Worm (Caenorhabditis elegans) whole organism, L3 larva: ENCODE results near the gene R13H4.7.

Source experiments
- R02D3.7 ChIP-seq: fragments of 150-350 bp; optimal IDR thresholded peaks from 2 replicates; lab custom pipeline; 2014; ENCODE audit warnings: missing biosample characterization, missing genetic modification characterization
- ZK546.5 ChIP-seq: sonication (generic microtip); optimal IDR thresholded peaks from 2 replicates; lab custom pipeline; 2017; ENCODE audit warnings: missing biosample characterization, missing genetic modification characterization
- aly-2 ChIP-seq: fragments of 150-350 bp; optimal IDR thresholded peaks from 2 replicates; lab custom pipeline; 2014; ENCODE audit warnings: missing biosample characterization, missing genetic modification characterization
- ama-1 ChIP-seq: fragments of 150-350 bp; optimal IDR thresholded peaks from 2 replicates; lab custom pipeline; 2018
- ceh-28 ChIP-seq: fragments of 150-350 bp; optimal IDR thresholded peaks from 2 replicates; lab custom pipeline; 2014; ENCODE audit warnings: missing biosample characterization, missing genetic modification reagents, missing genetic modification characterization
- ceh-82 ChIP-seq: fragments of 150-350 bp; optimal IDR thresholded peaks from 2 replicates; lab custom pipeline; 2014; ENCODE audit warnings: missing biosample characterization, missing genetic modification characterization
- daf-12 ChIP-seq: fragments of 150-350 bp; optimal IDR thresholded peaks from 2 replicates; lab custom pipeline; 2014; ENCODE audit warnings: missing biosample characterization, missing genetic modification reagents, missing genetic modification characterization
- egl-5 ChIP-seq: fragments of 150-350 bp; optimal IDR thresholded peaks from 2 replicates; lab custom pipeline; 2017; ENCODE audit warnings: missing biosample characterization, missing genetic modification reagents, missing genetic modification characterization, inconsistent platforms
- elt-1 ChIP-seq: fragments of 150-350 bp; optimal IDR thresholded peaks from 2 replicates; lab custom pipeline; 2014; ENCODE audit warnings: missing biosample characterization, missing genetic modification characterization
- elt-2 ChIP-seq: sonication (generic microtip); optimal IDR thresholded peaks from 2 replicates; lab custom pipeline; 2016; ENCODE audit warnings: missing genetic modification reagents, mild to moderate bottlenecking, missing genetic modification characterization, missing compliant biosample characterization
- elt-3 ChIP-seq, 3 experiments: fragments of 150-350 bp in 1 of 3; sonication (generic microtip) in 2 of 3; optimal IDR thresholded peaks; 2 replicates in 2 of 3; 4 replicates in 1 of 3; lab custom pipeline; 2014 to 2017; ENCODE audit warnings: missing biosample characterization in 3 of 3, missing genetic modification characterization in 3 of 3
- eor-1 ChIP-seq, 2 experiments: fragments of 150-350 bp; optimal IDR thresholded peaks; 2 replicates each; lab custom pipeline; 2014 to 2018; ENCODE audit warnings: missing biosample characterization in 2 of 2, missing genetic modification characterization in 2 of 2
- fkh-10 ChIP-seq: sonication (generic microtip); optimal IDR thresholded peaks from 2 replicates; lab custom pipeline; 2017; ENCODE audit warnings: missing biosample characterization, missing genetic modification reagents, missing genetic modification characterization
- fos-1 ChIP-seq: fragments of 150-350 bp; optimal IDR thresholded peaks from 2 replicates; lab custom pipeline; 2014; ENCODE audit warnings: missing biosample characterization, missing genetic modification characterization
- jun-1 ChIP-seq: fragments of 150-350 bp; optimal IDR thresholded peaks from 2 replicates; lab custom pipeline; 2014; ENCODE audit warnings: missing biosample characterization, missing genetic modification reagents, missing genetic modification characterization
- lin-15B ChIP-seq: fragments of 150-350 bp; optimal IDR thresholded peaks from 2 replicates; lab custom pipeline; 2014; ENCODE audit warnings: missing biosample characterization, missing genetic modification characterization
- lsy-12 ChIP-seq: sonication (generic microtip); optimal IDR thresholded peaks from 2 replicates; lab custom pipeline; 2016; ENCODE audit warnings: mild to moderate bottlenecking, missing genetic modification characterization, missing compliant biosample characterization
- mdl-1 ChIP-seq: fragments of 150-350 bp; optimal IDR thresholded peaks from 2 replicates; lab custom pipeline; 2014; ENCODE audit warnings: missing biosample characterization, missing genetic modification characterization
- mml-1 ChIP-seq: fragments of 150-350 bp; sonication (generic microtip); optimal IDR thresholded peaks from 3 replicates; lab custom pipeline; 2014; ENCODE audit warnings: missing biosample characterization, missing genetic modification characterization
- nfya-1 ChIP-seq: sonication (generic microtip); optimal IDR thresholded peaks from 2 replicates; lab custom pipeline; 2017; ENCODE audit warnings: missing genetic modification characterization, mild to moderate bottlenecking, missing compliant biosample characterization, antibody characterized with exemption, moderate library complexity; ENCODE audit not compliant: insufficient read depth
- nhr-11 ChIP-seq: fragments of 150-350 bp; optimal IDR thresholded peaks from 2 replicates; lab custom pipeline; 2014; ENCODE audit warnings: missing biosample characterization, missing genetic modification characterization
- nhr-12 ChIP-seq: fragments of 150-350 bp; optimal IDR thresholded peaks from 2 replicates; lab custom pipeline; 2014; ENCODE audit warnings: missing biosample characterization, missing genetic modification characterization
- nhr-23 ChIP-seq: fragments of 150-350 bp; optimal IDR thresholded peaks from 2 replicates; lab custom pipeline; 2014; ENCODE audit warnings: missing biosample characterization, missing genetic modification reagents, missing genetic modification characterization
- nhr-237 ChIP-seq: fragments of 150-350 bp; optimal IDR thresholded peaks from 2 replicates; lab custom pipeline; 2014; ENCODE audit warnings: missing biosample characterization, missing genetic modification characterization
- nhr-25 ChIP-seq: sonication (generic microtip); optimal IDR thresholded peaks from 2 replicates; lab custom pipeline; 2017; ENCODE audit warnings: missing biosample characterization, missing genetic modification characterization
- nhr-43 ChIP-seq: sonication (generic microtip); optimal IDR thresholded peaks from 2 replicates; lab custom pipeline; 2016; ENCODE audit warnings: mild to moderate bottlenecking, missing genetic modification characterization, missing compliant biosample characterization; ENCODE audit not compliant: poor library complexity, severe bottlenecking
- pha-4 ChIP-seq: fragments of 150-350 bp; optimal IDR thresholded peaks from 2 replicates; lab custom pipeline; 2014; ENCODE audit warnings: missing biosample characterization, missing genetic modification reagents, missing genetic modification characterization
- pqm-1 ChIP-seq: fragments of 150-350 bp; optimal IDR thresholded peaks from 2 replicates; lab custom pipeline; 2017; ENCODE audit warnings: missing biosample characterization, missing genetic modification characterization, inconsistent platforms
- sea-2 ChIP-seq: fragments of 150-350 bp; sonication (generic microtip); optimal IDR thresholded peaks from 4 replicates; lab custom pipeline; 2014; ENCODE audit warnings: missing biosample characterization, missing genetic modification reagents, missing genetic modification characterization
- snpc-4 ChIP-seq: fragments of 150-350 bp; optimal IDR thresholded peaks from 2 replicates; lab custom pipeline; 2014; ENCODE audit warnings: missing biosample characterization, missing genetic modification characterization
- tbx-2 ChIP-seq: sonication (generic microtip); optimal IDR thresholded peaks from 2 replicates; lab custom pipeline; 2016; ENCODE audit warnings: mild to moderate bottlenecking, missing genetic modification characterization, missing compliant biosample characterization
- unc-39 ChIP-seq: sonication (generic microtip); optimal IDR thresholded peaks from 4 replicates; lab custom pipeline; 2017; ENCODE audit warnings: missing biosample characterization, missing genetic modification characterization
- ztf-11 ChIP-seq: fragments of 150-350 bp; optimal IDR thresholded peaks from 2 replicates; lab custom pipeline; 2014; ENCODE audit warnings: missing biosample characterization, missing genetic modification characterization

R13H4.7 gene

DNA sequence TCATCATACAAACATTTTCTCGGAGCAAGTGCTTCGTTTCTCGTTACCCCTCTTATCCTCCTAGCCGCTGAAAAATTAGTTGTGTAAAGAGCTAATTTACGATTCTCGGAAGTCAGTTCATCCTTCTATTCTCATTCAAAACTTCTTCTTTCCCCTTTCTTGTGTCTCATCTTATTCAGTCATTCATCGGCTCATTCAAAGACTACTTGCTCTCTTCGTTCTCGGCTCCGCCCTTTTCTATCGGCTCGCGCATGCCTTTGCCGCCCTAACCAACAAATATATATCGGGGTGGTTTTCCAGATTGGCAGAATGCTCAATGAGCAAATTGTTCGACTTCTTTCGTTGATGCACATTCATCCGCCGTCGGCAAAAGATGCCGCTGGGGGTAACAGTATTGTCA is 7.7 kb downstream of the R13H4.7 start, which contains the start of gene R13H4.5:
Gene R13H4.5 (plus strand): TSS at position 301 of the 400 bp plus-strand sequence.
- TF ChIP-seq daf-12 (tag; lab: Kevin White, UChicago) (no peak), nfya-1 (tag; lab: Kevin White, UChicago) (no peak), tbx-2 (no peak), ZK546.5 (tag; lab: Kevin White, UChicago) (no peak), nhr-12 (tag; lab: Kevin White, UChicago) (no peak), aly-2 (no peak), nhr-237 (tag; lab: Kevin White, UChicago) (no peak), fos-1 (no peak), R02D3.7 (tag; lab: Kevin White, UChicago) (no peak), mml-1 (tag; lab: Kevin White, UChicago) (no peak), fkh-10 (GFP tag; lab: Kevin White, UChicago) (no peak), ceh-28 (tag; lab: Kevin White, UChicago) (no peak), ceh-82 (no peak), nhr-11 (tag; lab: Kevin White, UChicago) (no peak), ama-1 (lab: Kevin White, UChicago) (no peak), unc-39 (tag; lab: Kevin White, UChicago) (no peak), elt-2 (tag; lab: Kevin White, UChicago) (no peak), eor-1 (tag; optimal IDR thresholded peaks at IDR 0.05; lab: Kevin White, UChicago) (no peak), snpc-4 (tag; lab: Kevin White, UChicago) (no peak), lsy-12 (no peak)

DNA sequence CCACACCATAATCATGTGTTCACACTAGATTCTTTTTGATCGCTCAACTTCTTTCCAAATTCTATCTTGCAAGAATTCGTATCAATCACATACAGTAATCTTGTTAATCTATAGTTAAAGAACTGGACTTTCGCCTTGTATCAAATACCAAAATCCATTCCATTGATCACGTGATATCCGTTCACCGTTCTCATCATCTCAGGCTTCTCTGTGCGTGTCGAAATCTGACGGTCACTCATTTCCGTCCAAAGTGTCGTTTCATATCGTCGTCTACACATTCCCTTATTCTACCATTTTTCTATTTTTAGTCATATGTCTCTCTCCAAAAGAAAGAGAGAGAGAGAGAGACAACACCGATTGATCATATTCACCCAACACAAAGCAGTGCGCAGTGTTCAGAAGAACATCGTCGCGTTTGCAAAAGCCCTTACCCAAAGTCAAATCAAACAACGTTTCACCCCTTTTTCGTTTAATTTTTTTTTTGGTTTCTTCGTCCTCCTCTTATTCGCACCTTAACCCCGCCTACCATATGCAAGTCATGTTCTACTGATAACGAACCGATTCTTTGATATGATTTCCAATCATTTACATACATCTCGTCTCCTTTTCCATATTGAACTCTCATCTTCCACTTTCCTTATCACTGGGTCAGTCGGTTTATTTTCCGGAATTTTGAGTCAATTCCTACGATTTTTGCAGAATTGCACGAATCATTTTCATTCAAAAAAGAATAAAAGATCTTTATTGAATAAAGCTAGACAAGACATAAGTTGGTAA is 8.8 kb downstream of the R13H4.7 start:
- peak; percentile 73 for TF ChIP-seq pqm-1 (tag; lab: Kevin White, UChicago)
- no peak for TF ChIP-seq jun-1 (tag; lab: Kevin White, UChicago)
- peak; percentile 90 for TF ChIP-seq nhr-25 (tag; lab: Kevin White, UChicago)
- peak; percentile 75 for TF ChIP-seq nhr-23 (tag; lab: Kevin White, UChicago)
- no peak for TF ChIP-seq ztf-11 (tag; lab: Kevin White, UChicago)
- peak; percentile 37 for TF ChIP-seq mdl-1
- no peak for TF ChIP-seq lin-15B (tag; lab: Kevin White, UChicago)
- TF ChIP-seq nfya-1 (tag; lab: Kevin White, UChicago), result peak; percentile 11
- peak; percentile 96 for TF ChIP-seq nhr-43
- TF ChIP-seq elt-3 (tag; optimal IDR thresholded peaks at IDR 0.05; lab: Kevin White, UChicago), result peak in 1 of 3 experiments; percentile 41
- peak; percentile 10 for TF ChIP-seq ceh-28 (tag; lab: Kevin White, UChicago)
- peak; percentile 0 for TF ChIP-seq tbx-2
- TF ChIP-seq elt-2 (tag; lab: Kevin White, UChicago), result peak; percentile 86

ce11 chrV:11858299-11858698 is 9.7 kb downstream of the R13H4.7 start:
- no peak for TF ChIP-seq eor-1 (tag; optimal IDR thresholded peaks at IDR 0.05; lab: Kevin White, UChicago)
- TF ChIP-seq sea-2 (GFP tag; lab: Kevin White, UChicago), result no peak
- no peak for TF ChIP-seq ama-1 (lab: Kevin White, UChicago)
- TF ChIP-seq nhr-237 (tag; lab: Kevin White, UChicago), result no peak
- TF ChIP-seq nhr-23 (tag; lab: Kevin White, UChicago), result peak; percentile 15
- TF ChIP-seq nfya-1 (tag; lab: Kevin White, UChicago), result no peak
- peak; percentile 78 for TF ChIP-seq elt-1 (tag; lab: Kevin White, UChicago)

DNA sequence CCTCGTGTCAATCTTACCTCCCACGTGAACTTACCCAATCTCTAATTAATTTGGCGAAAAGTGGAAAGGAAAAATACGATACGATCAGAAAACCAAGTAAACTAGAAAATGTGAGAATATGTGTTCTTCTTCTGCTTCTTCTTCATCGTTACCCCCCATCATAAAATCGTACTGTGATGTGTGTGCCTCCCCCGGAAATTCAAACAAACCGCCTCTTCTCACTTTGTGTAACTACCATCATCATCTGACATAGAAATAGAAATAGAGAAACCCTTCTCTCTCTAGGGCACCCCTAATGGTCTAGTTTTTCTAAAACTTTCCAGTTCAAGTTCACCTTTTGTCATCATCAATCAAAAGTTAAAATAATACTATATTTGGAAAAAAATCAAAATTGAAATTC is 10.3 kb downstream of the R13H4.7 start:
- TF ChIP-seq egl-5 (tag; lab: Kevin White, UChicago) (peak; percentile 65), pha-4 (tag; lab: Kevin White, UChicago) (no peak), ceh-28 (tag; lab: Kevin White, UChicago) (no peak), nhr-25 (tag; lab: Kevin White, UChicago) (peak; percentile 60), lsy-12 (no peak), nhr-23 (tag; lab: Kevin White, UChicago) (peak; percentile 25)
